Fruit fly (Drosophila melanogaster) whole organism, prepupa: ENCODE measurements around the gene HP4.

Source experiments
- CG16779 ChIP-seq: fragments of 200-800 bp; sonication (Bioruptor generic); optimal IDR thresholded peaks from 3 replicates; lab custom pipeline; 2017; ENCODE audit warnings: missing biosample characterization, mild to moderate bottlenecking, missing genetic modification characterization
- CG3032 ChIP-seq: fragments of 200-800 bp; optimal IDR thresholded peaks from 2 replicates; lab custom pipeline; 2019; ENCODE audit warnings: missing biosample characterization, mild to moderate bottlenecking, missing genetic modification characterization, moderate library complexity
- CG32006 ChIP-seq: fragments of 200-800 bp; sonication (Bioruptor generic); optimal IDR thresholded peaks from 3 replicates; lab custom pipeline; 2017; ENCODE audit warnings: missing biosample characterization, mild to moderate bottlenecking, missing genetic modification characterization
- CG8119 ChIP-seq: fragments of 200-800 bp; sonication (Bioruptor generic); IDR thresholded peaks from 3 replicates; pipeline ENCODE4 v1.3.6; 2022; ENCODE audit warnings: missing biosample characterization, missing genetic modification characterization
- Eip75B ChIP-seq: fragments of 200-800 bp; sonication (Bioruptor generic); optimal IDR thresholded peaks from 3 replicates; lab custom pipeline; 2016; ENCODE audit warnings: missing biosample characterization, missing genetic modification characterization
- Ets96B ChIP-seq: fragments of 200-800 bp; optimal IDR thresholded peaks from 2 replicates; lab custom pipeline; 2019; ENCODE audit warnings: missing biosample characterization, mild to moderate bottlenecking, missing genetic modification characterization, moderate library complexity
- Gug ChIP-seq: fragments of 200-800 bp; sonication (Bioruptor generic); IDR thresholded peaks from 2 replicates; pipeline ENCODE4 v1.3.6; 2022; ENCODE audit warnings: missing biosample characterization, missing genetic modification characterization
- eg ChIP-seq: fragments of 200-800 bp; sonication (Bioruptor generic); IDR thresholded peaks from 3 replicates; pipeline ENCODE4 v1.3.6; 2022; ENCODE audit warnings: missing biosample characterization, missing genetic modification characterization
- fkh ChIP-seq: fragments of 200-800 bp; sonication (Bioruptor generic); optimal IDR thresholded peaks from 3 replicates; lab custom pipeline; 2017; ENCODE audit warnings: missing biosample characterization, mild to moderate bottlenecking, missing genetic modification characterization, moderate library complexity

dm6 chr3L:7954967-7955366 is 21.0 kb downstream of the HP4 start:
- no peak for TF ChIP-seq CG3032
- no peak for TF ChIP-seq CG8119 (GFP tag; lab: Robert Waterston, UW)
- TF ChIP-seq CG16779 (tag; lab: Kevin White, UChicago), result no peak
- TF ChIP-seq CG32006 (GFP tag; lab: Kevin White, UChicago), result no peak
- TF ChIP-seq Ets96B (tag; lab: Kevin White, UChicago), result no peak
- no peak for TF ChIP-seq fkh (GFP tag; lab: Kevin White, UChicago)
- no peak for TF ChIP-seq Gug
- no peak for TF ChIP-seq eg (GFP tag; lab: Robert Waterston, UW)
- TF ChIP-seq Eip75B, result no peak
